Worm (Caenorhabditis elegans) whole organism, L1 larva: Measurements from ENCODE around the gene lam-1.

Experiments used
- C04F5.9 ChIP-seq: sonication (generic microtip); optimal IDR thresholded peaks from 2 replicates; lab custom pipeline; 2016; ENCODE audit warnings: missing genetic modification characterization, missing compliant biosample characterization
- aha-1 ChIP-seq: fragments of 150-350 bp; optimal IDR thresholded peaks from 2 replicates; lab custom pipeline; 2014; ENCODE audit warnings: missing biosample characterization, missing genetic modification characterization
- aly-2 ChIP-seq: fragments of 150-350 bp; optimal IDR thresholded peaks from 2 replicates; lab custom pipeline; 2014; ENCODE audit warnings: missing biosample characterization, missing genetic modification characterization
- blmp-1 ChIP-seq: fragments of 150-350 bp; optimal IDR thresholded peaks from 2 replicates; lab custom pipeline; 2014; ENCODE audit warnings: missing biosample characterization, missing genetic modification characterization
- ceh-63 ChIP-seq: fragments of 200-800 bp; sonication (Bioruptor generic); optimal IDR thresholded peaks from 2 replicates; lab custom pipeline; 2018; ENCODE audit warnings: mild to moderate bottlenecking, missing genetic modification characterization, missing compliant biosample characterization
- ceh-8 ChIP-seq: fragments of 200-800 bp; sonication (Bioruptor generic); optimal IDR thresholded peaks from 2 replicates; lab custom pipeline; 2018; ENCODE audit warnings: mild to moderate bottlenecking, missing genetic modification characterization, moderate library complexity, missing compliant biosample characterization
- ceh-82 ChIP-seq, 3 experiments: fragments of 150-350 bp in 1 of 3; sonication (generic microtip) in 2 of 3; optimal IDR thresholded peaks; 2 replicates each; lab custom pipeline; 2014 to 2017; ENCODE audit warnings: missing biosample characterization in 3 of 3, missing genetic modification characterization in 3 of 3
- ceh-88 ChIP-seq: fragments of 200-800 bp; sonication (Bioruptor generic); IDR thresholded peaks from 2 replicates; pipeline ENCODE4 v1.3.6; 2022; ENCODE audit warnings: missing genetic modification characterization, missing compliant biosample characterization
- ces-1 ChIP-seq: fragments of 150-350 bp; optimal IDR thresholded peaks from 2 replicates; lab custom pipeline; 2014; ENCODE audit warnings: missing biosample characterization, missing genetic modification reagents, missing genetic modification characterization
- dpl-1 ChIP-seq, 3 experiments: fragments of 150-350 bp in 2 of 3; sonication (generic microtip) in 1 of 3; optimal IDR thresholded peaks; 2 replicates each; lab custom pipeline; 2014 to 2017; ENCODE audit warnings: missing biosample characterization in 3 of 3, missing genetic modification characterization in 3 of 3, missing genetic modification reagents in 3 of 3
- dsc-1 ChIP-seq: sonication (generic microtip); optimal IDR thresholded peaks from 2 replicates; lab custom pipeline; 2016; ENCODE audit warnings: mild to moderate bottlenecking, missing genetic modification characterization, missing compliant biosample characterization
- efl-1 ChIP-seq, 4 experiments: fragments of 150-350 bp; optimal IDR thresholded peaks in 3 of 4; peaks in 1 of 4; 1 replicate in 1 of 4; 2 replicates in 3 of 4; lab custom pipeline; 2014; ENCODE audit warnings: missing biosample characterization in 2 of 4, missing genetic modification characterization in 2 of 4, missing genetic modification reagents in 2 of 4
- efl-3 ChIP-seq: fragments of 200-800 bp; sonication (Bioruptor generic); optimal IDR thresholded peaks from 2 replicates; lab custom pipeline; 2018; ENCODE audit warnings: mild to moderate bottlenecking, missing genetic modification characterization, missing compliant biosample characterization
- egl-13 ChIP-seq: sonication (generic microtip); optimal IDR thresholded peaks from 2 replicates; lab custom pipeline; 2016; ENCODE audit warnings: missing genotype, missing genetic modification reagents, missing genetic modification characterization, missing compliant biosample characterization
- elt-2 ChIP-seq: sonication (generic microtip); optimal IDR thresholded peaks from 2 replicates; lab custom pipeline; 2016; ENCODE audit warnings: missing genetic modification characterization, mild to moderate bottlenecking, inconsistent platforms, missing compliant biosample characterization, missing genetic modification reagents
- ets-5 ChIP-seq: fragments of 200-800 bp; sonication (Bioruptor generic); IDR thresholded peaks from 2 replicates; pipeline ENCODE4 v1.3.6; 2022; ENCODE audit warnings: missing genetic modification characterization, missing compliant biosample characterization
- fkh-4 ChIP-seq: sonication (generic microtip); optimal IDR thresholded peaks from 2 replicates; lab custom pipeline; 2016; ENCODE audit warnings: missing compliant biosample characterization, missing genetic modification characterization, borderline replicate concordance
- hlh-17 ChIP-seq: fragments of 200-800 bp; sonication (Bioruptor generic); optimal IDR thresholded peaks from 2 replicates; lab custom pipeline; 2018; ENCODE audit warnings: missing genetic modification characterization, mild to moderate bottlenecking, missing compliant biosample characterization, moderate library complexity, borderline replicate concordance
- irx-1 ChIP-seq: sonication (generic microtip); optimal IDR thresholded peaks from 2 replicates; lab custom pipeline; 2016; ENCODE audit warnings: missing genetic modification characterization, missing compliant biosample characterization
- lin-14 ChIP-seq: fragments of 200-800 bp; sonication (Bioruptor generic); optimal IDR thresholded peaks from 2 replicates; lab custom pipeline; 2018; ENCODE audit warnings: mild to moderate bottlenecking, missing genetic modification characterization, moderate library complexity, missing compliant biosample characterization
- lin-15B ChIP-seq: fragments of 150-350 bp; sonication (generic microtip); optimal IDR thresholded peaks from 3 replicates; lab custom pipeline; 2014; ENCODE audit warnings: missing biosample characterization, missing genetic modification characterization
- lin-35 ChIP-seq, 2 experiments: fragments of 150-350 bp; optimal IDR thresholded peaks; 2 replicates each; lab custom pipeline; 2014; ENCODE audit warnings: missing biosample characterization in 2 of 2, missing genetic modification characterization in 2 of 2, missing genetic modification reagents in 2 of 2
- lir-3 ChIP-seq: sonication (generic microtip); optimal IDR thresholded peaks from 2 replicates; lab custom pipeline; 2016; ENCODE audit warnings: mild to moderate bottlenecking, missing genetic modification characterization, moderate library complexity, missing compliant biosample characterization; ENCODE audit not compliant: poor library complexity
- lsy-2 ChIP-seq, 2 experiments: fragments of 150-350 bp; optimal IDR thresholded peaks; 2 replicates each; lab custom pipeline; 2014; ENCODE audit warnings: missing biosample characterization in 2 of 2, missing genetic modification characterization in 2 of 2
- mdl-1 ChIP-seq, 2 experiments: fragments of 150-350 bp; optimal IDR thresholded peaks; 2 replicates each; lab custom pipeline; 2014 to 2017; ENCODE audit warnings: missing biosample characterization in 2 of 2, missing genetic modification characterization in 2 of 2, inconsistent platforms in 1 of 2
- mef-2 ChIP-seq: fragments of 150-350 bp; optimal IDR thresholded peaks from 2 replicates; lab custom pipeline; 2014; ENCODE audit warnings: missing biosample characterization, missing genetic modification characterization
- nhr-11 ChIP-seq: fragments of 150-350 bp; optimal IDR thresholded peaks from 2 replicates; lab custom pipeline; 2014; ENCODE audit warnings: missing biosample characterization, missing genetic modification characterization
- nhr-20 ChIP-seq: sonication (generic microtip); optimal IDR thresholded peaks from 2 replicates; lab custom pipeline; 2016; ENCODE audit warnings: mild to moderate bottlenecking, missing genetic modification characterization, missing compliant biosample characterization
- nhr-77 ChIP-seq: fragments of 150-350 bp; optimal IDR thresholded peaks from 2 replicates; lab custom pipeline; 2014; ENCODE audit warnings: missing biosample characterization, missing genetic modification characterization
- nhr-90 ChIP-seq: sonication (generic microtip); optimal IDR thresholded peaks from 2 replicates; lab custom pipeline; 2016; ENCODE audit warnings: mild to moderate bottlenecking, missing genetic modification characterization, missing compliant biosample characterization; ENCODE audit not compliant: poor library complexity
- pag-3 ChIP-seq: sonication (generic microtip); optimal IDR thresholded peaks from 2 replicates; lab custom pipeline; 2017; ENCODE audit warnings: missing genetic modification characterization, mild to moderate bottlenecking, missing compliant biosample characterization, antibody characterized with exemption, borderline replicate concordance; ENCODE audit not compliant: insufficient read depth
- pax-3 ChIP-seq: fragments of 200-800 bp; sonication (Bioruptor generic); optimal IDR thresholded peaks from 2 replicates; lab custom pipeline; 2018; ENCODE audit warnings: mild to moderate bottlenecking, missing genetic modification characterization, moderate library complexity, missing compliant biosample characterization
- pqm-1 ChIP-seq: sonication (generic microtip); optimal IDR thresholded peaks from 3 replicates; lab custom pipeline; 2017; ENCODE audit warnings: missing biosample characterization, missing genetic modification characterization
- snpc-4 ChIP-seq: fragments of 150-350 bp; optimal IDR thresholded peaks from 2 replicates; lab custom pipeline; 2014; ENCODE audit warnings: missing biosample characterization, missing genetic modification characterization
- sox-4 ChIP-seq: sonication (generic microtip); optimal IDR thresholded peaks from 2 replicates; lab custom pipeline; 2016; ENCODE audit warnings: missing genetic modification characterization, missing compliant biosample characterization
- sptf-1 ChIP-seq: fragments of 150-350 bp; optimal IDR thresholded peaks from 2 replicates; lab custom pipeline; 2014; ENCODE audit warnings: missing biosample characterization, missing genetic modification characterization
- unc-130 ChIP-seq: fragments of 150-350 bp; optimal IDR thresholded peaks from 2 replicates; lab custom pipeline; 2017; ENCODE audit warnings: missing biosample characterization, missing genetic modification characterization, inconsistent platforms
- unc-30 ChIP-seq: sonication (generic microtip); optimal IDR thresholded peaks from 2 replicates; lab custom pipeline; 2017; ENCODE audit warnings: missing biosample characterization, missing genetic modification characterization
- unc-62 ChIP-seq: fragments of 150-350 bp; optimal IDR thresholded peaks from 2 replicates; lab custom pipeline; 2014; ENCODE audit warnings: missing biosample characterization, missing genetic modification reagents, missing genetic modification characterization
- unc-98 ChIP-seq: fragments of 200-800 bp; sonication (Bioruptor generic); IDR thresholded peaks from 2 replicates; pipeline ENCODE4 v1.3.6; 2022; ENCODE audit warnings: missing genetic modification characterization, missing compliant biosample characterization
- vab-15 ChIP-seq: sonication (generic microtip); optimal IDR thresholded peaks from 2 replicates; lab custom pipeline; 2017; ENCODE audit warnings: missing genotype, mild to moderate bottlenecking, missing genetic modification characterization, missing compliant biosample characterization
- xbp-1 ChIP-seq: sonication (generic microtip); optimal IDR thresholded peaks from 2 replicates; lab custom pipeline; 2016; ENCODE audit warnings: missing genetic modification characterization, missing compliant biosample characterization
- zag-1 ChIP-seq: fragments of 150-350 bp; optimal IDR thresholded peaks from 2 replicates; lab custom pipeline; 2014; ENCODE audit warnings: missing biosample characterization, missing genetic modification characterization
- ztf-11 ChIP-seq, 2 experiments: sonication (generic microtip); optimal IDR thresholded peaks; 2 replicates each; lab custom pipeline; 2016 to 2017; ENCODE audit warnings: missing genetic modification characterization in 2 of 2, missing biosample characterization in 1 of 2, missing compliant biosample characterization in 1 of 2
- ztf-4 ChIP-seq: fragments of 150-350 bp; optimal IDR thresholded peaks from 2 replicates; lab custom pipeline; 2014; ENCODE audit warnings: missing biosample characterization, missing genetic modification characterization

Gene lam-1

ce11 chrIV:5160171-5160570 is 13.0 kb upstream of the lam-1 start, which contains the start of the genes C24D10.6 and C24D10.4 (continued):
- TF ChIP-seq pag-3 (tag; lab: Kevin White, UChicago) (no peak), egl-13 (peak; percentile 28), C04F5.9 (peak; percentile 15), lsy-2 (tag; optimal IDR thresholded peaks at IDR 0.05; lab: Kevin White, UChicago) (peak; percentile 69 to 77), unc-62 (no peak), lin-14 (GFP tag; lab: Kevin White, UChicago) (peak; percentile 76), ceh-88 (GFP tag; lab: Robert Waterston, UW) (no peak; the same call in 1 of the 2 replicates), nhr-11 (no peak), ztf-11 (tag; optimal IDR thresholded peaks at IDR 0.05; lab: Kevin White, UChicago) (no peak), ceh-63 (GFP tag; lab: Kevin White, UChicago) (no peak), ceh-82 (tag; optimal IDR thresholded peaks at IDR 0.05; lab: Kevin White, UChicago) (peak; percentile 27 to 60 (median 39)), pqm-1 (tag; lab: Kevin White, UChicago) (no peak), ces-1 (GFP tag; lab: Kevin White, UChicago) (no peak), lir-3 (tag; lab: Kevin White, UChicago) (peak; percentile 44), dsc-1 (peak; percentile 29), pax-3 (tag; lab: Kevin White, UChicago) (no peak), unc-130 (tag; lab: Kevin White, UChicago) (no peak), ztf-4 (tag; lab: Kevin White, UChicago) (no peak), zag-1 (tag; lab: Kevin White, UChicago) (no peak), xbp-1 (tag; lab: Kevin White, UChicago) (peak; percentile 63), sox-4 (tag; lab: Kevin White, UChicago) (no peak), hlh-17 (GFP tag; lab: Kevin White, UChicago) (no peak), nhr-77 (tag; lab: Kevin White, UChicago) (no peak), fkh-4 (tag; lab: Kevin White, UChicago) (no peak), efl-1 (optimal IDR thresholded peaks at IDR 0.05; lab: Kevin White, UChicago) (peak; percentile 53 to 70), efl-1 (GFP tag; optimal IDR thresholded peaks at IDR 0.05 in 1 of 2; lab: Kevin White, UChicago) (peak; percentile 66 to 95), unc-98 (GFP tag; lab: Robert Waterston, UW) (no peak), irx-1 (tag; lab: Kevin White, UChicago) (peak; percentile 63), aha-1 (tag; lab: Kevin White, UChicago) (no peak), elt-2 (no peak), unc-30 (no peak), sptf-1 (tag; lab: Kevin White, UChicago) (no peak), nhr-90 (tag; lab: Kevin White, UChicago) (peak; percentile 32), ceh-8 (GFP tag; lab: Kevin White, UChicago) (peak; percentile 9), snpc-4 (tag; lab: Kevin White, UChicago) (peak; percentile 17), nhr-20 (tag; lab: Kevin White, UChicago) (peak; percentile 61), dpl-1 (GFP tag; optimal IDR thresholded peaks at IDR 0.05; lab: Kevin White, UChicago) (peak; percentile 51 to 71 (median 65)), vab-15 (tag; lab: Kevin White, UChicago) (no peak), blmp-1 (tag; lab: Kevin White, UChicago) (no peak), mdl-1 (tag; optimal IDR thresholded peaks at IDR 0.05; lab: Kevin White, UChicago) (peak in 1 of 2 experiments; percentile 29), lin-15B (tag; lab: Kevin White, UChicago) (peak; percentile 72), ets-5 (GFP tag; lab: Robert Waterston, UW) (no peak), aly-2 (tag; lab: Kevin White, UChicago) (no peak), lin-35 (GFP tag; optimal IDR thresholded peaks at IDR 0.05; lab: Kevin White, UChicago) (peak; percentile 62 to 69), efl-3 (no peak), mef-2 (tag; lab: Kevin White, UChicago) (no peak)
